Worm (Caenorhabditis elegans) whole organism, L1 larva: ENCODE measurements around the gene T13C5.10.
A peak's percentile ranks its signal among the peaks of the same experiment; 100 is the strongest.

Experiments
- C16A3.4 ChIP-seq: fragments of 150-350 bp; optimal IDR thresholded peaks from 2 replicates; lab custom pipeline; 2014; ENCODE audit warnings: missing biosample characterization, missing genetic modification characterization
- C34B4.2 ChIP-seq: sonication (generic microtip); optimal IDR thresholded peaks from 2 replicates; lab custom pipeline; 2017; ENCODE audit warnings: mild to moderate bottlenecking, missing genetic modification characterization, missing compliant biosample characterization
- F16B12.6 ChIP-seq: fragments of 150-350 bp; optimal IDR thresholded peaks from 2 replicates; lab custom pipeline; 2014; ENCODE audit warnings: missing biosample characterization, missing genetic modification characterization
- aha-1 ChIP-seq: fragments of 150-350 bp; optimal IDR thresholded peaks from 2 replicates; lab custom pipeline; 2014; ENCODE audit warnings: missing biosample characterization, missing genetic modification characterization
- alr-1 ChIP-seq: fragments of 200-800 bp; sonication (Bioruptor generic); optimal IDR thresholded peaks from 2 replicates; lab custom pipeline; 2018; ENCODE audit warnings: borderline replicate concordance, mild to moderate bottlenecking, missing genetic modification characterization, missing compliant biosample characterization
- aly-2 ChIP-seq: fragments of 150-350 bp; optimal IDR thresholded peaks from 2 replicates; lab custom pipeline; 2014; ENCODE audit warnings: missing biosample characterization, missing genetic modification characterization
- ama-1 ChIP-seq: fragments of 150-350 bp; optimal IDR thresholded peaks from 2 replicates; lab custom pipeline; 2014
- ceh-8 ChIP-seq: fragments of 200-800 bp; sonication (Bioruptor generic); optimal IDR thresholded peaks from 2 replicates; lab custom pipeline; 2018; ENCODE audit warnings: mild to moderate bottlenecking, missing genetic modification characterization, moderate library complexity, missing compliant biosample characterization
- ceh-88 ChIP-seq: fragments of 200-800 bp; sonication (Bioruptor generic); IDR thresholded peaks from 2 replicates; pipeline ENCODE4 v1.3.6; 2022; ENCODE audit warnings: missing genetic modification characterization, missing compliant biosample characterization
- ces-1 ChIP-seq: fragments of 150-350 bp; optimal IDR thresholded peaks from 2 replicates; lab custom pipeline; 2014; ENCODE audit warnings: missing biosample characterization, missing genetic modification reagents, missing genetic modification characterization
- dpl-1 ChIP-seq, 3 experiments: fragments of 150-350 bp in 2 of 3; sonication (generic microtip) in 1 of 3; optimal IDR thresholded peaks; 2 replicates each; lab custom pipeline; 2014 to 2017; ENCODE audit warnings: missing biosample characterization in 3 of 3, missing genetic modification characterization in 3 of 3, missing genetic modification reagents in 3 of 3
- efl-1 ChIP-seq, 4 experiments: fragments of 150-350 bp; optimal IDR thresholded peaks in 3 of 4; peaks in 1 of 4; 1 replicate in 1 of 4; 2 replicates in 3 of 4; lab custom pipeline; 2014; ENCODE audit warnings: missing biosample characterization in 2 of 4, missing genetic modification characterization in 2 of 4, missing genetic modification reagents in 2 of 4
- efl-3 ChIP-seq: fragments of 200-800 bp; sonication (Bioruptor generic); optimal IDR thresholded peaks from 2 replicates; lab custom pipeline; 2018; ENCODE audit warnings: mild to moderate bottlenecking, missing genetic modification characterization, missing compliant biosample characterization
- elt-2 ChIP-seq: sonication (generic microtip); optimal IDR thresholded peaks from 2 replicates; lab custom pipeline; 2016; ENCODE audit warnings: missing genetic modification characterization, mild to moderate bottlenecking, inconsistent platforms, missing compliant biosample characterization, missing genetic modification reagents
- elt-3 ChIP-seq, 6 experiments: fragments of 150-350 bp in 1 of 6; sonication (generic microtip); optimal IDR thresholded peaks; 2 replicates each; lab custom pipeline; 2017 to 2018; ENCODE audit warnings: missing biosample characterization in 6 of 6, missing genetic modification characterization in 6 of 6, inconsistent platforms in 1 of 6
- fos-1 ChIP-seq: fragments of 150-350 bp; optimal IDR thresholded peaks from 2 replicates; lab custom pipeline; 2014; ENCODE audit warnings: missing biosample characterization, missing genetic modification characterization
- grh-1 ChIP-seq: fragments of 200-800 bp; sonication (Bioruptor generic); IDR thresholded peaks from 2 replicates; pipeline ENCODE4 v1.3.6; 2022; ENCODE audit warnings: missing genetic modification reagents, missing genetic modification characterization, missing compliant biosample characterization
- hlh-4 ChIP-seq: sonication (generic microtip); optimal IDR thresholded peaks from 2 replicates; lab custom pipeline; 2016; ENCODE audit warnings: mild to moderate bottlenecking, missing genetic modification characterization, missing compliant biosample characterization
- isw-1 ChIP-seq: fragments of 200-800 bp; sonication (Bioruptor generic); IDR thresholded peaks from 2 replicates; pipeline ENCODE4 v1.3.6; 2022; ENCODE audit warnings: missing genetic modification characterization, missing compliant biosample characterization
- jun-1 ChIP-seq: fragments of 150-350 bp; optimal IDR thresholded peaks from 2 replicates; lab custom pipeline; 2014; ENCODE audit warnings: missing biosample characterization, missing genetic modification reagents, missing genetic modification characterization
- lin-14 ChIP-seq: fragments of 200-800 bp; sonication (Bioruptor generic); optimal IDR thresholded peaks from 2 replicates; lab custom pipeline; 2018; ENCODE audit warnings: mild to moderate bottlenecking, missing genetic modification characterization, moderate library complexity, missing compliant biosample characterization
- lin-15B ChIP-seq: fragments of 150-350 bp; sonication (generic microtip); optimal IDR thresholded peaks from 3 replicates; lab custom pipeline; 2014; ENCODE audit warnings: missing biosample characterization, missing genetic modification characterization
- lir-3 ChIP-seq: sonication (generic microtip); optimal IDR thresholded peaks from 2 replicates; lab custom pipeline; 2016; ENCODE audit warnings: mild to moderate bottlenecking, missing genetic modification characterization, moderate library complexity, missing compliant biosample characterization; ENCODE audit not compliant: poor library complexity
- mab-9 ChIP-seq: fragments of 200-800 bp; sonication (Bioruptor generic); IDR thresholded peaks from 2 replicates; pipeline ENCODE4 v1.3.6; 2022; ENCODE audit warnings: missing genetic modification reagents, missing genetic modification characterization, missing compliant biosample characterization
- mdl-1 ChIP-seq, 2 experiments: fragments of 150-350 bp; optimal IDR thresholded peaks; 2 replicates each; lab custom pipeline; 2014 to 2017; ENCODE audit warnings: missing biosample characterization in 2 of 2, missing genetic modification characterization in 2 of 2, inconsistent platforms in 1 of 2
- mef-2 ChIP-seq: fragments of 150-350 bp; optimal IDR thresholded peaks from 2 replicates; lab custom pipeline; 2014; ENCODE audit warnings: missing biosample characterization, missing genetic modification characterization
- nhr-11 ChIP-seq: fragments of 150-350 bp; optimal IDR thresholded peaks from 2 replicates; lab custom pipeline; 2014; ENCODE audit warnings: missing biosample characterization, missing genetic modification characterization
- nhr-12 ChIP-seq: sonication (generic microtip); optimal IDR thresholded peaks from 2 replicates; lab custom pipeline; 2017; ENCODE audit warnings: missing biosample characterization, missing genetic modification characterization
- nhr-19 ChIP-seq: fragments of 200-800 bp; sonication (Bioruptor generic); conservative IDR thresholded peaks from 2 replicates; pipeline ENCODE4 v1.3.6; 2022; ENCODE audit warnings: missing genetic modification characterization, missing compliant biosample characterization
- nhr-20 ChIP-seq: sonication (generic microtip); optimal IDR thresholded peaks from 2 replicates; lab custom pipeline; 2016; ENCODE audit warnings: mild to moderate bottlenecking, missing genetic modification characterization, missing compliant biosample characterization
- nhr-237 ChIP-seq: fragments of 150-350 bp; optimal IDR thresholded peaks from 2 replicates; lab custom pipeline; 2014; ENCODE audit warnings: missing biosample characterization, missing genetic modification characterization
- nhr-28 ChIP-seq: fragments of 150-350 bp; optimal IDR thresholded peaks from 2 replicates; lab custom pipeline; 2014; ENCODE audit warnings: missing biosample characterization, missing genetic modification characterization
- nhr-84 ChIP-seq: sonication (generic microtip); optimal IDR thresholded peaks from 2 replicates; lab custom pipeline; 2017; ENCODE audit warnings: missing biosample characterization, missing genetic modification characterization
- nhr-85 ChIP-seq: sonication (generic microtip); peaks from one replicate; lab custom pipeline; 2016; ENCODE audit warnings: missing genetic modification characterization, inconsistent platforms, missing compliant biosample characterization
- nhr-90 ChIP-seq: sonication (generic microtip); optimal IDR thresholded peaks from 2 replicates; lab custom pipeline; 2016; ENCODE audit warnings: mild to moderate bottlenecking, missing genetic modification characterization, missing compliant biosample characterization; ENCODE audit not compliant: poor library complexity
- pqm-1 ChIP-seq: sonication (generic microtip); optimal IDR thresholded peaks from 3 replicates; lab custom pipeline; 2017; ENCODE audit warnings: missing biosample characterization, missing genetic modification characterization
- skn-1 ChIP-seq: fragments of 150-350 bp; optimal IDR thresholded peaks from 2 replicates; lab custom pipeline; 2014; ENCODE audit warnings: missing biosample characterization, missing genetic modification characterization
- snu-23 ChIP-seq: sonication (generic microtip); optimal IDR thresholded peaks from 2 replicates; lab custom pipeline; 2016; ENCODE audit warnings: missing genetic modification characterization, missing compliant biosample characterization
- sox-4 ChIP-seq: sonication (generic microtip); optimal IDR thresholded peaks from 2 replicates; lab custom pipeline; 2016; ENCODE audit warnings: missing genetic modification characterization, missing compliant biosample characterization
- sptf-1 ChIP-seq: fragments of 150-350 bp; optimal IDR thresholded peaks from 2 replicates; lab custom pipeline; 2014; ENCODE audit warnings: missing biosample characterization, missing genetic modification characterization
- tbx-2 ChIP-seq: sonication (generic microtip); optimal IDR thresholded peaks from 2 replicates; lab custom pipeline; 2016; ENCODE audit warnings: missing genetic modification characterization, missing compliant biosample characterization
- unc-130 ChIP-seq: fragments of 150-350 bp; optimal IDR thresholded peaks from 2 replicates; lab custom pipeline; 2017; ENCODE audit warnings: missing biosample characterization, missing genetic modification characterization, inconsistent platforms
- unc-30 ChIP-seq: sonication (generic microtip); optimal IDR thresholded peaks from 2 replicates; lab custom pipeline; 2017; ENCODE audit warnings: missing biosample characterization, missing genetic modification characterization
- unc-86 ChIP-seq: sonication (generic microtip); optimal IDR thresholded peaks from 2 replicates; lab custom pipeline; 2016; ENCODE audit warnings: missing genetic modification characterization, missing compliant biosample characterization
- unc-98 ChIP-seq: fragments of 200-800 bp; sonication (Bioruptor generic); IDR thresholded peaks from 2 replicates; pipeline ENCODE4 v1.3.6; 2022; ENCODE audit warnings: missing genetic modification characterization, missing compliant biosample characterization
- ztf-11 ChIP-seq, 2 experiments: sonication (generic microtip); optimal IDR thresholded peaks; 2 replicates each; lab custom pipeline; 2016 to 2017; ENCODE audit warnings: missing genetic modification characterization in 2 of 2, missing biosample characterization in 1 of 2, missing compliant biosample characterization in 1 of 2

The T13C5.10 gene

ce11 chrX:6204696-6205232, 16.8 kb downstream of the T13C5.10 start, which contains the start of gene bca-1 (continued):
- no peak for TF ChIP-seq isw-1 (GFP tag; lab: Robert Waterston, UW)
- no peak for TF ChIP-seq sox-4 (tag; lab: Kevin White, UChicago)
- TF ChIP-seq aly-2 (tag; lab: Kevin White, UChicago), result no peak
- no peak for TF ChIP-seq ces-1 (GFP tag; lab: Kevin White, UChicago)
- peak in 1 of 2 experiments; percentile 69 for TF ChIP-seq mdl-1 (tag; optimal IDR thresholded peaks at IDR 0.05; lab: Kevin White, UChicago)
- peak; percentile 72 for TF ChIP-seq lin-14 (GFP tag; lab: Kevin White, UChicago)
- no peak for TF ChIP-seq efl-3 (GFP tag; lab: Kevin White, UChicago)
- TF ChIP-seq lir-3 (tag; lab: Kevin White, UChicago), result no peak

ce11 chrX:6205325-6205724, 17.4 kb downstream of the T13C5.10 start:
- TF ChIP-seq skn-1 (tag; lab: Kevin White, UChicago) (no peak), nhr-12 (tag; lab: Kevin White, UChicago) (no peak), nhr-11 (tag; lab: Kevin White, UChicago) (no peak), mab-9 (GFP tag; lab: Robert Waterston, UW) (no peak), unc-30 (no peak), snu-23 (GFP tag; lab: Kevin White, UChicago) (no peak), aha-1 (no peak), tbx-2 (tag; lab: Kevin White, UChicago) (no peak), C34B4.2 (tag; lab: Kevin White, UChicago) (no peak), nhr-20 (tag; lab: Kevin White, UChicago) (no peak), C16A3.4 (no peak), mdl-1 (tag; optimal IDR thresholded peaks at IDR 0.05; lab: Kevin White, UChicago) (no peak), mef-2 (tag; lab: Kevin White, UChicago) (no peak), F16B12.6 (tag; lab: Kevin White, UChicago) (no peak), nhr-237 (tag; lab: Kevin White, UChicago) (no peak)

ce11 chrX:6206305-6206704, 18.4 kb downstream of the T13C5.10 start, which contains the start of gene mtp-18:
mtp-18 (minus strand) TSS chrX:6206405.
- no peak for TF ChIP-seq hlh-4 (tag; lab: Kevin White, UChicago)
- TF ChIP-seq unc-98 (GFP tag; lab: Robert Waterston, UW), result no peak
- no peak for TF ChIP-seq unc-86 (tag; lab: Kevin White, UChicago)
- TF ChIP-seq ztf-11 (tag; optimal IDR thresholded peaks at IDR 0.05; lab: Kevin White, UChicago), result no peak
- no peak for TF ChIP-seq nhr-84 (tag; lab: Kevin White, UChicago)
- TF ChIP-seq nhr-19 (GFP tag; lab: Robert Waterston, UW), result no peak
- TF ChIP-seq alr-1 (tag; lab: Kevin White, UChicago), result no peak
- TF ChIP-seq sptf-1 (tag; lab: Kevin White, UChicago), result no peak
- no peak for TF ChIP-seq efl-1 (optimal IDR thresholded peaks at IDR 0.05; lab: Kevin White, UChicago)
- no peak for TF ChIP-seq efl-1 (GFP tag; optimal IDR thresholded peaks at IDR 0.05 in 1 of 2; lab: Kevin White, UChicago)
- TF ChIP-seq jun-1 (tag; lab: Kevin White, UChicago), result no peak

ce11 chrX:6207687-6208088, 19.7 kb downstream of the T13C5.10 start, which contains the start of gene T13C5.6:
T13C5.6 (minus strand) TSS chrX:6207687.
- TF ChIP-seq lin-15B (tag; lab: Kevin White, UChicago) (peak; percentile 17), efl-3 (GFP tag; lab: Kevin White, UChicago) (no peak), C34B4.2 (tag; lab: Kevin White, UChicago) (no peak), unc-130 (tag; lab: Kevin White, UChicago) (peak; percentile 71), dpl-1 (GFP tag; optimal IDR thresholded peaks at IDR 0.05; lab: Kevin White, UChicago) (peak in 2 of 3 experiments; percentile 44 to 45), elt-2 (peak; percentile 79), aha-1 (peak; percentile 4), ceh-88 (GFP tag; lab: Robert Waterston, UW) (peak; percentile 64), ztf-11 (tag; optimal IDR thresholded peaks at IDR 0.05; lab: Kevin White, UChicago) (peak in 1 of 2 experiments; percentile 86), pqm-1 (tag; lab: Kevin White, UChicago) (no peak), elt-3 (tag; optimal IDR thresholded peaks at IDR 0.05; lab: Kevin White, UChicago) (peak in 3 of 6 experiments; percentile 10 to 61 (median 60)), nhr-85 (tag; lab: Kevin White, UChicago) (peak; percentile 93), sptf-1 (tag; lab: Kevin White, UChicago) (no peak), sox-4 (tag; lab: Kevin White, UChicago) (peak; percentile 89), nhr-90 (tag; lab: Kevin White, UChicago) (peak; percentile 93), fos-1 (tag; lab: Kevin White, UChicago) (peak; percentile 67), ceh-8 (peak; percentile 78), ama-1 (lab: Kevin White, UChicago) (no peak), nhr-28 (tag; lab: Kevin White, UChicago) (no peak), F16B12.6 (tag; lab: Kevin White, UChicago) (no peak), grh-1 (GFP tag; lab: Robert Waterston, UW) (peak; percentile 59), lin-14 (GFP tag; lab: Kevin White, UChicago) (peak; percentile 92), unc-30 (no peak)
